Worm (Caenorhabditis elegans): ENCODE measurements around the gene C12D8.20.

DNA sequence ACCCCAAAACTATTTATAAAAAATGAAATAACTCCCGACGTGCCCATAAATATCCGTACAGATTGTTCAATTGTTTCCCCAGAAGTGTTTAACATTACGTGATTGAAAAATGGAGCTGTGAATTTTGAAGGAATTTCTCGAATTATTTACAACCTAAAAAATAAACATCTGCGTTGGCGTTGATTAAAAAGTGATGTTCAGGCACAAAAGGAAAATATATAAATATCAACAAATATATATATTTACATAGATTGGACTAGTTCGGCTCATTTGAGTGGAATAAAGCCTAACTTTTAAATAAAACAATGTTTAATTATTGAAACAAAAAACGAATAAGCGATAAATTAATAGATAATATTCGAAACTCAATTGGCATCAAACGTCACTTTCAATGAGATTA, 38.4 kb downstream of the C12D8.20 start, which contains the start of gene sri-18:
- TF ChIP-seq mdl-1 (tag; optimal IDR thresholded peaks at IDR 0.05) (no peak), attf-4 (tag; optimal IDR thresholded peaks at IDR 0.05) (no peak), ZK546.5 (tag; optimal IDR thresholded peaks at IDR 0.05) (no peak), nhr-28 (tag; optimal IDR thresholded peaks at IDR 0.05) (no peak), nhr-6 (tag; optimal IDR thresholded peaks at IDR 0.05) (no peak), nhr-11 (tag; optimal IDR thresholded peaks at IDR 0.05) (no peak), Y75B8A.6 (GFP tag; IDR thresholded peaks at IDR 0.05) (no peak), lsy-2 (tag; optimal IDR thresholded peaks at IDR 0.05) (no peak)
